Fruit fly (Drosophila melanogaster) whole organism, embryonic: ENCODE data around the gene CCHa2.

Source experiments
- Ada2b ChIP-seq: fragments of 200-800 bp; sonication (Bioruptor generic); IDR thresholded peaks from 2 replicates; pipeline ENCODE4 v1.3.6; 2022; ENCODE audit warnings: missing biosample characterization, missing genetic modification characterization
- Adf1 ChIP-seq: fragments of 200-800 bp; sonication (Bioruptor generic); IDR thresholded peaks from 2 replicates; pipeline ENCODE4 v1.3.6; 2022; ENCODE audit warnings: missing biosample characterization, missing genetic modification characterization
- Blimp-1 ChIP-seq: fragments of 200-800 bp; sonication (Bioruptor generic); optimal IDR thresholded peaks from 3 replicates; lab custom pipeline; 2018; ENCODE audit warnings: missing biosample characterization, missing genetic modification characterization, mild to moderate bottlenecking, moderate library complexity, missing genetic modification reagents
- CG11695 ChIP-seq: fragments of 200-800 bp; sonication (Bioruptor generic); IDR thresholded peaks from 3 replicates; pipeline ENCODE4 v1.3.6; 2022; ENCODE audit warnings: missing biosample characterization, missing genetic modification characterization
- CG12071 ChIP-seq: fragments of 200-800 bp; sonication (Bioruptor generic); optimal IDR thresholded peaks from 3 replicates; lab custom pipeline; 2018; ENCODE audit warnings: missing biosample characterization, mild to moderate bottlenecking, missing genetic modification characterization
- CG12299 ChIP-seq: fragments of 200-800 bp; sonication (Bioruptor generic); optimal IDR thresholded peaks from 2 replicates; lab custom pipeline; 2018; ENCODE audit warnings: missing biosample characterization, mild to moderate bottlenecking, missing genetic modification characterization
- CG13287 ChIP-seq: fragments of 200-800 bp; sonication (Bioruptor generic); IDR thresholded peaks from 2 replicates; pipeline ENCODE4 v1.3.6; 2022; ENCODE audit warnings: missing biosample characterization, missing genetic modification characterization; ENCODE audit not compliant: partially characterized antibody
- CG16863 ChIP-seq: fragments of 200-800 bp; sonication (Bioruptor generic); optimal IDR thresholded peaks from 3 replicates; lab custom pipeline; 2016; ENCODE audit warnings: missing biosample characterization, missing genetic modification characterization
- CG17612 ChIP-seq: fragments of 200-800 bp; sonication (Bioruptor generic); IDR thresholded peaks from 2 replicates; pipeline ENCODE4 v1.3.6; 2022; ENCODE audit warnings: missing biosample characterization, missing genetic modification characterization
- CG17829 ChIP-seq: fragments of 200-800 bp; optimal IDR thresholded peaks from 2 replicates; lab custom pipeline; 2019; ENCODE audit warnings: missing biosample characterization, mild to moderate bottlenecking, missing genetic modification characterization, moderate library complexity
- CG18764 ChIP-seq: fragments of 200-800 bp; sonication (Bioruptor generic); optimal IDR thresholded peaks from 3 replicates; lab custom pipeline; 2016; ENCODE audit warnings: missing biosample characterization, missing genetic modification characterization
- CG2120 ChIP-seq: fragments of 200-800 bp; sonication (Bioruptor generic); optimal IDR thresholded peaks from 3 replicates; lab custom pipeline; 2016; ENCODE audit warnings: missing biosample characterization, missing genetic modification characterization
- CG34376 ChIP-seq: fragments of 200-800 bp; sonication (Bioruptor generic); optimal IDR thresholded peaks from 2 replicates; lab custom pipeline; 2018; ENCODE audit warnings: missing biosample characterization, mild to moderate bottlenecking, missing genetic modification characterization
- CG3847 ChIP-seq: fragments of 200-800 bp; sonication (Bioruptor generic); IDR thresholded peaks from 2 replicates; pipeline ENCODE4 v1.3.6; 2022; ENCODE audit warnings: missing biosample characterization, missing genetic modification characterization
- CG4707 ChIP-seq: fragments of 200-800 bp; sonication (Bioruptor generic); optimal IDR thresholded peaks from 2 replicates; lab custom pipeline; 2018; ENCODE audit warnings: missing biosample characterization, mild to moderate bottlenecking, missing genetic modification characterization, moderate library complexity
- CG6254 ChIP-seq: fragments of 200-800 bp; sonication (Bioruptor generic); optimal IDR thresholded peaks from 3 replicates; lab custom pipeline; 2017; ENCODE audit warnings: mild to moderate bottlenecking, missing biosample characterization, missing genetic modification reagents, missing genetic modification characterization
- CG6791 ChIP-seq: fragments of 200-800 bp; sonication (Bioruptor generic); IDR thresholded peaks from 3 replicates; pipeline ENCODE4 v1.3.6; 2022; ENCODE audit warnings: missing biosample characterization, missing genetic modification characterization; ENCODE audit not compliant: partially characterized antibody
- CG8765 ChIP-seq: fragments of 200-800 bp; sonication (Bioruptor generic); IDR thresholded peaks from 2 replicates; pipeline ENCODE4 v1.3.6; 2022; ENCODE audit warnings: missing biosample characterization, missing genetic modification characterization
- CG8944 ChIP-seq: fragments of 200-800 bp; sonication (Bioruptor generic); optimal IDR thresholded peaks from 3 replicates; lab custom pipeline; 2016; ENCODE audit warnings: missing biosample characterization, missing genetic modification characterization
- HHEX ChIP-seq: fragments of 200-800 bp; sonication (Bioruptor generic); optimal IDR thresholded peaks from 3 replicates; lab custom pipeline; 2017; ENCODE audit warnings: missing biosample characterization, mild to moderate bottlenecking, missing genetic modification characterization, missing genetic modification reagents
- MBD-R2 ChIP-seq: fragments of 200-800 bp; sonication (Bioruptor generic); IDR thresholded peaks from 2 replicates; pipeline ENCODE4 v1.3.6; 2022; ENCODE audit warnings: missing biosample characterization, missing genetic modification characterization
- Med ChIP-seq: fragments of 200-800 bp; sonication (Bioruptor generic); peaks from one replicate; lab custom pipeline; 2016; ENCODE audit warnings: missing biosample characterization, missing genetic modification characterization, mild to moderate bottlenecking, inconsistent platforms, moderate library complexity
- Mes4 ChIP-seq: fragments of 200-800 bp; sonication (Bioruptor generic); optimal IDR thresholded peaks from 2 replicates; lab custom pipeline; 2016; ENCODE audit warnings: missing biosample characterization, missing genetic modification characterization
- Mrtf ChIP-seq: fragments of 200-800 bp; sonication (Bioruptor generic); IDR thresholded peaks from 3 replicates; pipeline ENCODE4 v1.3.6; 2022; ENCODE audit warnings: missing biosample characterization, missing genetic modification characterization
- Rfx ChIP-seq: fragments of 200-800 bp; sonication (Bioruptor generic); IDR thresholded peaks from 2 replicates; pipeline ENCODE4 v1.3.6; 2022; ENCODE audit warnings: missing biosample characterization, missing genetic modification characterization
- Sin3A ChIP-seq: fragments of >200 bp; optimal IDR thresholded peaks from 2 replicates; lab custom pipeline; 2018
- bab2 ChIP-seq: fragments of 200-800 bp; sonication (Bioruptor generic); optimal IDR thresholded peaks from 2 replicates; lab custom pipeline; 2016; ENCODE audit warnings: missing biosample characterization, missing genetic modification characterization
- bbx ChIP-seq: fragments of 200-800 bp; sonication (Bioruptor generic); IDR thresholded peaks from 2 replicates; pipeline ENCODE4 v1.3.6; 2022; ENCODE audit warnings: missing biosample characterization, missing genetic modification characterization; ENCODE audit not compliant: partially characterized antibody
- cg ChIP-seq: fragments of 200-800 bp; sonication (Bioruptor generic); optimal IDR thresholded peaks from 3 replicates; lab custom pipeline; 2019; ENCODE audit warnings: missing biosample characterization, mild to moderate bottlenecking, missing genetic modification characterization, moderate library complexity
- chif ChIP-seq, 2 experiments: fragments of 200-800 bp; sonication (Bioruptor generic); optimal IDR thresholded peaks; 3 replicates each; lab custom pipeline; 2016; ENCODE audit warnings: missing biosample characterization in 2 of 2, missing genetic modification characterization in 2 of 2
- chinmo ChIP-seq: fragments of 200-800 bp; sonication (Bioruptor generic); IDR thresholded peaks from 4 replicates; pipeline ENCODE4 v1.3.6; 2022; ENCODE audit warnings: missing biosample characterization, missing genetic modification characterization; ENCODE audit not compliant: partially characterized antibody
- ci ChIP-seq: fragments of 200-800 bp; sonication (Bioruptor generic); IDR thresholded peaks from 3 replicates; pipeline ENCODE4 v1.3.6; 2022; ENCODE audit warnings: missing biosample characterization, missing genetic modification characterization
- da ChIP-seq: fragments of 200-800 bp; sonication (Bioruptor generic); optimal IDR thresholded peaks from 2 replicates; lab custom pipeline; 2016; ENCODE audit warnings: missing biosample characterization, missing genetic modification characterization
- dmrt99B ChIP-seq: fragments of 200-800 bp; sonication (Bioruptor generic); optimal IDR thresholded peaks from 2 replicates; lab custom pipeline; 2018; ENCODE audit warnings: missing biosample characterization, mild to moderate bottlenecking, missing genetic modification characterization, moderate library complexity
- emc ChIP-seq: fragments of 200-800 bp; sonication (Bioruptor generic); optimal IDR thresholded peaks from 2 replicates; lab custom pipeline; 2016; ENCODE audit warnings: missing biosample characterization, missing genetic modification characterization
- en ChIP-seq: fragments of 200-800 bp; sonication (Bioruptor generic); optimal IDR thresholded peaks from 2 replicates; lab custom pipeline; 2016; ENCODE audit warnings: missing biosample characterization, missing genetic modification characterization
- ftz-f1 ChIP-seq: fragments of 200-800 bp; sonication (Bioruptor generic); optimal IDR thresholded peaks from 2 replicates; lab custom pipeline; 2016; ENCODE audit warnings: missing biosample characterization, missing genetic modification characterization
- gce ChIP-seq: fragments of 200-800 bp; sonication (Bioruptor generic); IDR thresholded peaks from 3 replicates; pipeline ENCODE4 v1.3.6; 2022; ENCODE audit warnings: missing biosample characterization, missing genetic modification characterization
- jumu ChIP-seq: fragments of 200-800 bp; sonication (Bioruptor generic); optimal IDR thresholded peaks from 3 replicates; lab custom pipeline; 2016; ENCODE audit warnings: missing biosample characterization, missing genetic modification characterization
- lov ChIP-seq, 2 experiments: fragments of 200-800 bp in 1 of 2; fragments of >200 bp in 1 of 2; sonication (Bioruptor generic) in 1 of 2; IDR thresholded peaks in 1 of 2; optimal IDR thresholded peaks in 1 of 2; 2 replicates in 1 of 2; 3 replicates in 1 of 2; pipeline versions ENCODE4 v1.3.6 to Lab custom; 2017 to 2022; ENCODE audit warnings: missing biosample characterization in 1 of 2, missing genetic modification characterization in 1 of 2
- onecut ChIP-seq: fragments of 200-800 bp; sonication (Bioruptor generic); IDR thresholded peaks from 2 replicates; pipeline ENCODE4 v1.3.6; 2022; ENCODE audit warnings: missing biosample characterization, missing genetic modification characterization
- otp ChIP-seq: fragments of 200-800 bp; sonication (Bioruptor generic); IDR thresholded peaks from 3 replicates; pipeline ENCODE4, ENCODE4 v1.3.6; 2022; ENCODE audit warnings: missing biosample characterization, missing genetic modification characterization
- prd ChIP-seq, 3 experiments: fragments of >200 bp in 2 of 3; fragments of 200-800 bp in 1 of 3; sonication (Bioruptor generic) in 1 of 3; optimal IDR thresholded peaks in 2 of 3; IDR thresholded peaks in 1 of 3; 2 replicates in 2 of 3; 3 replicates in 1 of 3; pipeline versions ENCODE4 v1.3.6 to Lab custom; 2017 to 2022; ENCODE audit warnings: missing biosample characterization in 1 of 3, missing genetic modification characterization in 1 of 3
- psq ChIP-seq: fragments of 200-800 bp; sonication (Bioruptor generic); optimal IDR thresholded peaks from 2 replicates; lab custom pipeline; 2017; ENCODE audit warnings: missing biosample characterization, missing genetic modification characterization
- rib ChIP-seq: fragments of 200-800 bp; sonication (Bioruptor generic); IDR thresholded peaks from 2 replicates; pipeline ENCODE4 v1.3.6; 2022; ENCODE audit warnings: missing biosample characterization, missing genetic modification characterization
- slp2 ChIP-seq: fragments of 200-800 bp; sonication (Bioruptor generic); optimal IDR thresholded peaks from 2 replicates; lab custom pipeline; 2016; ENCODE audit warnings: missing biosample characterization, missing genetic modification characterization
- stc ChIP-seq: fragments of 200-800 bp; sonication (Bioruptor generic); IDR thresholded peaks from 2 replicates; pipeline ENCODE4 v1.3.6; 2022; ENCODE audit warnings: missing biosample characterization, missing genetic modification characterization

The CCHa2 gene

dm6 chr3R:13388160-13388870 is 6.7 kb downstream of the CCHa2 start, which contains the start of gene CG9799 (continued):
- TF ChIP-seq stc (GFP tag; lab: Robert Waterston, UW) (no peak), Sin3A (lab: Kevin White, UChicago) (peak; percentile 18), prd (optimal IDR thresholded peaks at IDR 0.05; lab: Kevin White, UChicago) (no peak), prd (GFP tag; IDR thresholded peaks at IDR 0.05; lab: Robert Waterston, UW) (peak; percentile 53; the same call in 2 of the 3 replicates), CG3847 (peak; percentile 7; the same call in 1 of the 2 replicates), lov (optimal IDR thresholded peaks at IDR 0.05; lab: Kevin White, UChicago) (no peak), lov (GFP tag; IDR thresholded peaks at IDR 0.05; lab: Robert Waterston, UW) (peak; percentile 90), gce (GFP tag; lab: Robert Waterston, UW) (peak; percentile 7; the same call in 1 of the 3 replicates), Mrtf (GFP tag; lab: Robert Waterston, UW) (no peak), Med (GFP tag; lab: Kevin White, UChicago) (peak; percentile 59), CG13287 (GFP tag; lab: Robert Waterston, UW) (peak; percentile 46; the same call in 1 of the 2 replicates), ci (GFP tag; lab: Robert Waterston, UW) (no peak), CG16863 (GFP tag; lab: Kevin White, UChicago) (no peak)

- TF ChIP-seq emc (GFP tag; lab: Kevin White, UChicago): no peak
- no peak for TF ChIP-seq otp (GFP tag; lab: Robert Waterston, UW)
- no peak for TF ChIP-seq CG8765 (GFP tag; lab: Robert Waterston, UW)
- no peak for TF ChIP-seq Mes4
- no peak for TF ChIP-seq onecut (GFP tag; lab: Robert Waterston, UW)
- no peak for TF ChIP-seq CG6254
- TF ChIP-seq cg (GFP tag; lab: Kevin White, UChicago): no peak
- TF ChIP-seq rib (GFP tag; lab: Robert Waterston, UW): no peak
- TF ChIP-seq CG12299: no peak
- TF ChIP-seq dmrt99B: no peak
- no peak for TF ChIP-seq CG17612
- TF ChIP-seq da (GFP tag; lab: Kevin White, UChicago): no peak
- TF ChIP-seq slp2 (GFP tag; lab: Kevin White, UChicago): no peak
- TF ChIP-seq Blimp-1: no peak
- TF ChIP-seq CG18764 (GFP tag; lab: Kevin White, UChicago): no peak
- TF ChIP-seq Rfx: no peak
- TF ChIP-seq CG8944 (GFP tag; lab: Kevin White, UChicago): no peak
- TF ChIP-seq CG6791 (GFP tag; lab: Robert Waterston, UW): no peak
- TF ChIP-seq en (GFP tag; lab: Kevin White, UChicago): no peak
- no peak for TF ChIP-seq chinmo
Measured at dm6 chr3R:13385105-13385504, 9.9 kb downstream of the CCHa2 start.

- no peak for TF ChIP-seq jumu (GFP tag; lab: Kevin White, UChicago)
- no peak for TF ChIP-seq chif (GFP tag; optimal IDR thresholded peaks at IDR 0.05; lab: Kevin White, UChicago)
- TF ChIP-seq ftz-f1 (GFP tag; lab: Kevin White, UChicago): peak; percentile 69
- peak; percentile 31 for TF ChIP-seq CG34376 (GFP tag; lab: Kevin White, UChicago)
- peak; percentile 98 for TF ChIP-seq psq (GFP tag; lab: Kevin White, UChicago)
- TF ChIP-seq CG11695 (GFP tag; lab: Robert Waterston, UW): peak; percentile 44; the same call in 1 of the 3 replicates
- peak; percentile 5 for TF ChIP-seq HHEX (GFP tag; lab: Kevin White, UChicago)
- TF ChIP-seq bbx (GFP tag; lab: Robert Waterston, UW): peak; percentile 52; the same call in 1 of the 2 replicates
- peak; percentile 59 for TF ChIP-seq CG2120 (GFP tag; lab: Kevin White, UChicago)
- peak; percentile 28; the same call in 1 of the 2 replicates for TF ChIP-seq Ada2b (GFP tag; lab: Robert Waterston, UW)
- TF ChIP-seq bab2 (GFP tag; lab: Kevin White, UChicago): no peak
- TF ChIP-seq Adf1 (GFP tag; lab: Robert Waterston, UW): peak; percentile 34
- TF ChIP-seq ci (GFP tag; lab: Robert Waterston, UW): 0 out of 3 replicates have a peak, but pooled peaks have one; percentile 27
- peak; percentile 30; the same call in 1 of the 2 replicates for TF ChIP-seq MBD-R2 (GFP tag; lab: Robert Waterston, UW)
- no peak for TF ChIP-seq CG4707 (GFP tag; lab: Kevin White, UChicago)
- peak; percentile 31 for TF ChIP-seq CG13287 (GFP tag; lab: Robert Waterston, UW)
- no peak for TF ChIP-seq CG12071 (GFP tag; lab: Kevin White, UChicago)
- peak; percentile 95 for TF ChIP-seq cg (GFP tag; lab: Kevin White, UChicago)
- TF ChIP-seq CG17829 (tag; lab: Kevin White, UChicago): peak; percentile 8
Measured at dm6 chr3R:13382656-13383142, 12.3 kb downstream of the CCHa2 start.
